Fruit fly (Drosophila melanogaster) S2 (cell line): ENCODE results near the gene Art3.

ENCODE experiments used
- CG8478 ChIP-seq: fragments of >200 bp; optimal IDR thresholded peaks from 2 replicates; lab custom pipeline; 2018
- CTCF ChIP-seq, 2 experiments: fragments of >200 bp; optimal IDR thresholded peaks; 2 replicates each; lab custom pipeline; 2018

Art3 gene

DNA sequence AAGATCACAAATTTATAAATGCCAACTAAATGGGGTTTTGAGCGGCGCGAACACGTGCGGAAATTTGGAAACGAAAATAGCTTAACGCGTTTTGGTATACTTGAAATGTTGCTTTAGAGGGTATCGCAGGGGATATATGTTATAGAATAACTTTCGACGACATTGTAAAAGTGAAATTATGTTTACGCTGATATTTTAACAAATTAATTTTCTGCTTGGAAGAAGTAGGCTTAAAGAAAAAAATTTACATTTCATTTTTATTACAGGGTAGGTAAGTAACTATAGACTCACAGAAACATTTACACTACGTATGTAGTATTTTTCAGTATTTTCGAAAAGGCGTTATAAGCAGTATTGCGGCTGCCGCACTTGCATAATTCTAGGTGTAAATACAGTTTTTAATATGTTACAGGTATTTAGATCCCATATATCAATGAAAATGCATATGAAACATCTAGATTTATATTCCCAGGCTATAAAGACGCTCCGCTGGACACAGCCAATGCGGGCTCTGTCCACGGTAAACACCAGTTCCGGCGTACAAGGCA is at the start of gene Art3, which contains the start of gene mRpS10:
Gene Art3, minus strand, starts transcription at position 80 of the 548 bp plus-strand sequence.
Gene mRpS10, plus strand, starts transcription at position 337 of the 548 bp plus-strand sequence.
- TF ChIP-seq CG8478 (lab: Kevin White, UChicago): no peak
- no peak for TF ChIP-seq CTCF (optimal IDR thresholded peaks at IDR 0.05; lab: Kevin White, UChicago)

DNA sequence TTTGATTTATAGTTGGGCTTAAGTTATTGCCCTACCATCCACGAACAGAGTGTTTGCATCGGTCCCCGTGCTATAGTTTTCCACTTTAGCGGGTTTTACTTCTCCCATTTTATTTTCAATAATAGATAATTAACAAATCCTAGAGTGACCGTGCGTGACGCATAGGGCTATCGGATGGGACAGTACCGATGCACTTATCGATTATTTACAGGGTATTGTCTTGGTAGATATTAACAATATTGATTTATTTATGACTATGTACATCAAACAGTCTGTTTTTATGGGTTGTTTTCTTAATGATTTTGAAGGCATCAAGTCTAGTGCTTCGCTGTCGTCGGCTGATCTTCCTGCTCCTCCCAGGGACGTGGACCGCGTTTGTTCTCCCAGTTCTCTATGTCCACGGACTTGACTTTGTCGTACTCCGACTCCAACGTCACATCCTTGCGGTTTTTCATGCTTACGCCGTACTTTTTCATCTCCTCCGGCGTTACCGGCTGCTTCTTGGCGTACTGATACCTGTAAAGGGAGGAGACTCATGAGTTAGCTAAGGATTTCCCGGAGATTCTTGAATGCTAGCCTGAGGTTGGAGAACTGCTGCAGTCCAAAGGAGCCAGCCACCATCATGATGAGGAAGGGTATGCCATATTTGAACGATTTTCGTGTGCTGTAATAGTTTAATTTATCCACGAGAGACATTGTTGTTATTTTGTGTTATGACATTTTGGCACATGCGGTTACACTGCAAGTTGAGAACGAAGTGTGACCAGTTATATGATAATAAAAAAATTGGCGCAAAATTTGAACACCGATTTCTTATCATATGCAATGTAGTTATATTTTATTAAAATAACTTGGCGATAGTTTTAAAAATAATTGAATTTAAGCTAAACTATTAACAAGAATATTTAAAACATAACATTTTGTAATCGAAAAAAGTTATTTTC is 49.0 kb upstream of the Art3 start, which contains the start of the genes MRG15 and Tm1:
Gene MRG15, minus strand, starts transcription at position 184 of the 944 bp plus-strand sequence.
Gene Tm1, plus strand, starts transcription at position 295 of the 944 bp plus-strand sequence.
- TF ChIP-seq CTCF (optimal IDR thresholded peaks at IDR 0.05; lab: Kevin White, UChicago) (no peak), CG8478 (lab: Kevin White, UChicago) (no peak)

DNA sequence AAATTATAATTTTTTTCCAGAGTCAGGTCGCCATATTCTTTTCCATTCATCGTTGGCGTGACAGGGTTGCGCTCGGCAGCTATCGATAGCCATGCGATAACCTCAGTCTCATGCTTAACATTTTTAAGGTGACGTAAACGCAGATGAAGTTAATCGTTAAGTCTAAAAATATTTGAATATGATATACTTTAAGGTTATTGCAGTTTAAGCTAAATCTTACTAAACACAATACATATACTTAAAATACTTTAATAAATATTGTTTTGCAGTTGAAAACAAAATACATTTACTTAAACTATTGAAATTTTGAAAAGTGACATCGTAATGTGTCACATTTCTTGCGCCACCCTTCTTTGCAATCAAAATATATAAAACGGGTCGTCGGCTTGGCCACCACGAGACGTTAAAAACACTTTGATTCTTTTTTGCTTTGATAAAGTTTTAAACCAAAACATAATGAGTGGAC is 46.0 kb upstream of the Art3 start, which contains the start of the genes Cp190 and CG4338:
Gene Cp190, minus strand, starts transcription at position 84 of the 466 bp plus-strand sequence.
Gene CG4338, plus strand, starts transcription at position 365 of the 466 bp plus-strand sequence.
- no peak for TF ChIP-seq CG8478 (lab: Kevin White, UChicago)
- TF ChIP-seq CTCF (optimal IDR thresholded peaks at IDR 0.05; lab: Kevin White, UChicago): no peak

DNA sequence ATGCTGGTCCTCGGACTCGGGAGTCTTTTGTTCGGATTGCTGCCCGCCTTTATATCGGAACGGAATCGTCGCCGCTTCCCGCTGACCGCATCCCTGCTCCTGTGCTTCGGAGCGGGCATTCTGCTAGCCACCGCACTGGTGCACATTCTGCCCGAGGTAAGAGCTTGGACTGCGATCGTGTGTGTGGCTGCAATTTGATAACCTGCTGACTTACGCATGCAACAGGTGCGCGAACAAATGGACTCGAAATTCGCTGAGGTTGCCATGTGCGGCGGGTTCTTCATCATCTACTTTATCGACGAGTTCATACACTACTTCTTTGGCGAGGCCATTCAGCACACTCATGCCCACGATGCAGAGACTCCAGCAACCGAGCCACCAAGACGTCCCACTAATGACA is 39.6 kb upstream of the Art3 start:
- TF ChIP-seq CTCF (optimal IDR thresholded peaks at IDR 0.05; lab: Kevin White, UChicago): no peak

DNA sequence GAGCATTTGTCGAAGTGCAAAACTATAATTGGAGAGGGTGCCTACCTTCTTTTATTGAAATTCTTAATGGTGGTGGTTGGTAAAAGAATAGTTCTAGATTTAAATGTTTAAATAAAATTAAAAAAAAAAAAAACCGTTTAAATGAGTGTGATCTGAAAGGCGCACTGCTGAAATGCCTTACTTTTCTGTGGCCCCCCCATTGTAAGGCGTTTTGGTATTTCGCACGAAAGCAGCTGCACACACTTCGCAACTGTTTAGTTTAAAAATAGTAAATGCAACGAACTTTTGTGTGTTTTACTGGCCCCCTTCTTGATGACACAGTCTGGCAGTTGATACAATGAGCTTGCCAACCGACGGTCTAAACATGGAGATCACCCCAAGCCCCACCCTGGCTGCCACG is 39.2 kb upstream of the Art3 start, which contains the start of the genes CG14864 and Zip88E:
Gene CG14864, minus strand, starts transcription at position 113 of the 400 bp plus-strand sequence.
Gene Zip88E, plus strand, starts transcription at position 237 of the 400 bp plus-strand sequence.
- TF ChIP-seq CTCF (optimal IDR thresholded peaks at IDR 0.05; lab: Kevin White, UChicago) (no peak), CG8478 (lab: Kevin White, UChicago) (no peak)

DNA sequence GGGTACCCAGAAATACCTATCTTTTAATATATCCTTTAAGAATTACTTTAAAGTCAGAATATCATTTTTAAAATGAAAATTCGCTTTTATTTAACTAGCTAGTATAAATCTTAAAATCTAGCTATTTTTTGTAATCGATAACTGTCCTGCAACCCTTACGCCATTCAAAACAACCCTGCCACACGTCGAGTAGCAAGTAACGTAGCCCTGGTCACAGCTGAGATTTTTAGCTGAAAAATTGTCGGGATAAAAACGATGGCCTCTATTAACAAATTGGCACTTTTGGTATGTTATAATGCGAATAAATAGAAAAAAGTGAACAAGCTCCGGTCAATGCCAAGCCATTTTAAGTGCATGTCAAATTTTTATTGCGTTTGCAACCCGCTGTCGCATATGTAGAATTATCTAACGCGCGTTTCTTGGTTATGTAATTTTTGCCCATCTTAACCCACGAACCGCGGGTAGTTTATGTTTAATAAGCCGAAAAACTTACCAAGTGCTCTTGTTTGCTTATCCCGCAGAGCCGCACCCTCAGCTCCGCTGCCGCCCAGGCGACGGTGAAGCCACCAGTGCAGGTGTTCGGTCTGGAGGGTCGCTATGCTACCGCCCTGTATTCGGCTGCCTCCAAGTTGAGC is 36.3 kb upstream of the Art3 start, which contains the start of gene ATPsynO:
Gene ATPsynO, plus strand, starts transcription at position 186 of the 635 bp plus-strand sequence.
- peak in 1 of 2 experiments; percentile 45 for TF ChIP-seq CTCF (optimal IDR thresholded peaks at IDR 0.05; lab: Kevin White, UChicago)
- TF ChIP-seq CG8478 (lab: Kevin White, UChicago): no peak

DNA sequence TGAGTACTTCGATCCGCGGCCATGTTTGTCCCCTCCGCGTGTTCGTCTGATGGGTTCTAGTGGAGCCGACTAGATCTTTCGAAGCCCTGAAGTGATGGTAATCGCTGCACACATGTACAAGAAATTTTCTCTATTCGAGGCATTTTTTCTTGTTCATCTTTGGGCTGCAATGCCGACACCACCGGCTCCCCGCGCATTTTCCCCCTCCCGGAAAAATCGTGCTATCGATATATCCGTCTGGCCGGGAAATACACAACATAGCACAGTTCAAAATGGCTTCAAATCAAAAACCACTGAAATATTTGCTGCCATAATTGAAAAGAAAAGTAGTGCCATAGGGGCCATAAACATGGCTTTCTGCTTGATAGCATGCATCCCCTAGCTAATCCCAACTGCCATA is 34.7 kb upstream of the Art3 start:
- TF ChIP-seq CTCF (optimal IDR thresholded peaks at IDR 0.05; lab: Kevin White, UChicago) (no peak), CG8478 (lab: Kevin White, UChicago) (no peak)

DNA sequence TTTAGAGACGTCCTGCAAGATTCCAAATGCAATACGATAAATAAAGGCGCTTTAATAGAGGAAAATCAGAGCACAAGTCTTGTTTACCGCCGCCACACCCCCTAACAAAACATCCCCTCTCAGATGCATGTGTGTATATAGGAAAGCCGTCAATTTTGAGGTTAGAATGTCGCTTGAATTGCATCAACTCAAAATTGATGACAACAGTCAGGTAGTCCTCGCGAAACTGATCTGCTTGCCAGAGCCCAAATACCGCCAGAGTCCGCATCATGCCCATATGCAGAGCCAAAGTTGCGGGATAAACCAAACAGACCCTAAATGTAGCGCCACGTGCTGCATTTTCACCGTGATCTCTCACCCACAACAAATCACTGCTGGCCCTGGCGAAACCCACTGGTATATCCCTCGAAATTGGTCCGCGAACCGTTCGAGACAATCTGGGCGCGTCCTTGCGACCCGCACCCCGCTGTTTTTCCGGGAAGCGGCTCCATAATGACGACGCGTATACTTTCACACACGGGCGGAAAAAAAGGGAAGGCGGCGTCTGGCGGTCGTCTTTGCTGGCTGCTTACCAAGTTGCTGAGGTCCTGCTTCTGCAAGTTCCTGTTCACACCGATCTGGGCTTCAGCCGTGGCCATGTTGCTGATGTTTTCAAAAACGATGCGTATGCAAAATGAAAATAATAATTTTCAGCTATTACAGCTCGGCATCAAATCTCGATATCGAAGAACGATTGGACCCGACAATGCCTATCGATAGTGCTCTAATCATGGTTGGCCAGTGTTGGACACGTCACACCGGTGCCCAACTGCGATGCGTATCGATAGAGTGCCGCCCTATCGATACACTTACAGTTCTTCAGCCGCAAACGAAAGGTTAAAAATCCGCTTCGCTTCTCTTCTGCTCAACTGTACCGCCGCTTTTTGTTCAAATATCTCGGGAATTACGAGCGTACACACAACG is 33.8 kb upstream of the Art3 start, which contains the start of the genes eIF2gamma and Set:
Gene eIF2gamma, minus strand, starts transcription at position 749 of the 963 bp plus-strand sequence.
Gene Set, plus strand, starts transcription at position 843 of the 963 bp plus-strand sequence.
- TF ChIP-seq CG8478 (lab: Kevin White, UChicago) (no peak), CTCF (optimal IDR thresholded peaks at IDR 0.05; lab: Kevin White, UChicago) (no peak)

DNA sequence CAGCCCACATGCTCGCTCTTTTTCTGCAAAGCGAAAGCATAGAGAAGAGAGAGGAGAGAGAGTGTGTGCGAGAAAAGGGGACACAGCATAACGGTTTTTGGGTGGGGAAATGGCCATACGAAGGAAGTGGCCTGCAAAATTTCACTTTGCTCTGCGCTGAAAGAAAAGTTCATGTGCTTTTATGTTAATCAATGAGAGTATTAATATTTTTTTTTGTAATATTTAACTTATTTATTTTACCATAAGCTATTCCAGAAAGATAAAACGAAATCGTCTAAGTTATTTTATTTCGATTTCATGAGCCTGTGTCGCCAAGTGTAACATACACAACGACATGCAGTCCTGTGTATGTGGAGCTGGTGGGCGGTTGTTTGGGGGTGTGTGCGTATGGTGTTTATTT is 21.2 kb upstream of the Art3 start:
- TF ChIP-seq CG8478 (lab: Kevin White, UChicago) (no peak), CTCF (optimal IDR thresholded peaks at IDR 0.05; lab: Kevin White, UChicago) (no peak)

DNA sequence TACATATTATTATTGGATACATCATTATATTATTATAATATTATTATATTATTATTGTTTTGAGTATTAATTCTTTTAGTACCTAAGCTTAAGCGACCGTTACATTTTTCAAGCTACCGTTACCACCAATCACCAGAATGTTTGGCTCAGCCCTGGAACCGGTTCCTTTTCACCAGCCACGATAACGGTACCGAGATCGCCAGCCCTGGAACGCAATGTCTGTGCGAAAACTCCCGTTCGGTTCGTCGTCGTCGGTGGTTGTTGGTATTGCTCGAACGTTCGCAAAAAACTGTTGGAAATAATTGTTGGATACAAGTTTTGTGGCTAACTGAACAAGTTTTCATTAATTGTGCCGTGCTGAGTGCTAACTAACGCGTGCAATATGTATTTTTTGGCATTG is 20.5 kb upstream of the Art3 start, which contains the start of gene CG42404:
Gene CG42404, plus strand, starts transcription at position 360 of the 400 bp plus-strand sequence.
- TF ChIP-seq CTCF (optimal IDR thresholded peaks at IDR 0.05; lab: Kevin White, UChicago) (peak in 1 of 2 experiments; percentile 11), CG8478 (lab: Kevin White, UChicago) (no peak)

DNA sequence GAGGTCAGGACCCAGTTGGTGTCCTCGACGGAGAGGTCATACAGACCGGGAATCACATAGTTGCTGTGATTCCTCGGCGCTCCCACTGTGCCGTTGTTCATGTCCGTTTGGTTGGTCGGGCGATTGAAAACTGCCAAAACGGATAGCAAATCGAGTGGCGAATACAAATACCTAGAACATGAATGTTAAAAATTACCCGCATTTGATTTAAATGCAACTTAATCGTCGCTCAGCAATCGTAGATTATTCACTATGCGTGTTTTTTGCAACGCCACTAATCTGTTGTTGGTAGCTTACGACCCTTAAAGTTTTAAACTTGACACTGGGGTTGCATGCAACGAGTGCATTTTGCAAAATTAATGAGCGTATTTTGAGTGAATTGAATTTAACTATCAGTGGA is 19.8 kb upstream of the Art3 start, which contains the start of gene Amt:
Gene Amt, minus strand, starts transcription at position 101 of the 400 bp plus-strand sequence.
- TF ChIP-seq CTCF (optimal IDR thresholded peaks at IDR 0.05; lab: Kevin White, UChicago) (no peak), CG8478 (lab: Kevin White, UChicago) (no peak)

DNA sequence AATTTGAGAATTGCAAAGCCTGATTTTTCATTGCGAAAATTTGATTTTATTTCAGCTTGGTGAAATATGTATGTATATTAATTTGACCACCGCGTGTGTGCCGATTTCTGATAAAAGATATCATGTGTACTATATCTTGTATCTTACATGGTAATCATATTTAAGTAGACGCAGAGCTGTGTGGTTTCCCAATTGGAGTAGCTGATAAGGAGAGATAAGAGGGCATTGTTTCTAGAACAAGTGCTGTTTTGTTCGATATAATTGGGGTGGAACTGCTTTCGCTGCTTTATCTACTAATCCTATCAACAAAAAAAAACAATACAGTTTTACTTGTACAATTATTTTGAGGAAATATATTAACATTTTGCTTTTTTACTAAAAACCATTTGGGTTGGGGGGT is 17.4 kb upstream of the Art3 start:
- TF ChIP-seq CTCF (optimal IDR thresholded peaks at IDR 0.05; lab: Kevin White, UChicago) (no peak), CG8478 (lab: Kevin White, UChicago) (no peak)

DNA sequence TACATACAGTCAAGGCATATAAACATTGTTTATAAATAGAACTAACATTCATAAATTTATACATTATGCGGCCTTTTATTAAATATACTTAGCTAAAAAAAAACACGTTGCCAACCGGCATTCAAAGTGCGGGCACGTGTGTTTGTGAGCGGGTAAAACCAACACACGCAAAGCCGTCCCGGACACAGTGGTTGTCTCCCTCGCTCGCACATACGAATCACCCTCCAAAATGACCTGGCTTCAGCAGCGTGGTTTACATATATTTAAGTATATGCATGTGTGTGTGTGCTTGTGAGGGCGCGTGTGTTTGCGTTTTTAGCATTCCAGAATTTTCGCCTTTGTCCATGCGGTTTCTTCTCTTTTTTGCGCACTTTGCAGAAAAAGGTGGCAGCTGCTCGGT is 14.2 kb upstream of the Art3 start:
- TF ChIP-seq CTCF (optimal IDR thresholded peaks at IDR 0.05; lab: Kevin White, UChicago) (no peak), CG8478 (lab: Kevin White, UChicago) (no peak)
